Worm (Caenorhabditis elegans) whole organism, young adult: ENCODE results near the gene srsx-33.

Source experiments
- F10E7.11 ChIP-seq: sonication (generic microtip); optimal IDR thresholded peaks from 2 replicates; lab custom pipeline; 2017; ENCODE audit warnings: mild to moderate bottlenecking, missing genetic modification characterization, moderate library complexity, missing compliant biosample characterization
- F37B4.10 ChIP-seq: fragments of 200-800 bp; sonication (Bioruptor generic); IDR thresholded peaks from 2 replicates; pipeline ENCODE4 v1.3.6; 2022; ENCODE audit warnings: missing genetic modification characterization, missing compliant biosample characterization
- F49E8.2 ChIP-seq: sonication (generic microtip); optimal IDR thresholded peaks from 3 replicates; lab custom pipeline; 2017; ENCODE audit warnings: missing genetic modification characterization, mild to moderate bottlenecking, missing compliant biosample characterization, antibody characterized with exemption, moderate library complexity; ENCODE audit not compliant: insufficient read depth
- ZK185.1 ChIP-seq: sonication (generic microtip); optimal IDR thresholded peaks from 2 replicates; lab custom pipeline; 2016; ENCODE audit warnings: mild to moderate bottlenecking, missing genetic modification characterization, missing compliant biosample characterization; ENCODE audit not compliant: poor library complexity, severe bottlenecking
- aptf-2 ChIP-seq: fragments of 200-800 bp; sonication (Bioruptor generic); conservative IDR thresholded peaks from 2 replicates; pipeline ENCODE4 v1.3.6; 2022; ENCODE audit warnings: missing genetic modification reagents, missing genetic modification characterization, missing compliant biosample characterization
- attf-6 ChIP-seq: fragments of 200-800 bp; sonication (Bioruptor generic); IDR thresholded peaks from 2 replicates; pipeline ENCODE4 v1.3.6; 2022; ENCODE audit warnings: missing genetic modification reagents, missing genetic modification characterization, missing compliant biosample characterization
- cebp-2 ChIP-seq: fragments of 200-800 bp; sonication (Bioruptor generic); IDR thresholded peaks from 2 replicates; pipeline ENCODE4 v1.3.6; 2022; ENCODE audit warnings: missing genetic modification characterization, missing compliant biosample characterization
- dpl-1 ChIP-seq: fragments of 150-350 bp; optimal IDR thresholded peaks from 2 replicates; lab custom pipeline; 2014; ENCODE audit warnings: missing biosample characterization, missing genetic modification reagents, missing genetic modification characterization
- hmg-20 ChIP-seq: fragments of 200-800 bp; sonication (Bioruptor generic); IDR thresholded peaks from 2 replicates; pipeline ENCODE4 v1.3.6; 2022; ENCODE audit warnings: missing genetic modification reagents, missing genetic modification characterization, missing compliant biosample characterization
- madf-10 ChIP-seq: sonication (generic microtip); optimal IDR thresholded peaks from 2 replicates; lab custom pipeline; 2016; ENCODE audit warnings: mild to moderate bottlenecking, missing genetic modification characterization, missing compliant biosample characterization
- nhr-120 ChIP-seq: fragments of 200-800 bp; sonication (Bioruptor generic); IDR thresholded peaks from 2 replicates; pipeline ENCODE4 v1.3.6; 2022; ENCODE audit warnings: missing genetic modification characterization, missing compliant biosample characterization
- unc-62 ChIP-seq: fragments of 150-350 bp; optimal IDR thresholded peaks from 2 replicates; lab custom pipeline; 2014; ENCODE audit warnings: missing biosample characterization, missing genetic modification reagents, missing genetic modification characterization

- no peak for TF ChIP-seq cebp-2
- TF ChIP-seq unc-62 (GFP tag; lab: Kevin White, UChicago) = no peak
- no peak for TF ChIP-seq aptf-2
- TF ChIP-seq ZK185.1 (tag; lab: Kevin White, UChicago) = no peak
- TF ChIP-seq dpl-1 (GFP tag; lab: Kevin White, UChicago) = no peak
- TF ChIP-seq attf-6 (GFP tag; lab: Robert Waterston, UW) = no peak
- no peak for TF ChIP-seq nhr-120 (GFP tag; lab: Robert Waterston, UW)
- TF ChIP-seq hmg-20 = no peak
- TF ChIP-seq F49E8.2 (tag; lab: Kevin White, UChicago) = no peak
- TF ChIP-seq madf-10 (tag; lab: Kevin White, UChicago) = no peak
- TF ChIP-seq F10E7.11 (tag; lab: Kevin White, UChicago) = no peak
- TF ChIP-seq F37B4.10 (GFP tag; lab: Robert Waterston, UW) = no peak
Observed at ce11 chrV:11235876-11236275, 16.5 kb downstream of the srsx-33 start.
